Fruit fly (Drosophila melanogaster): ENCODE data around the gene CG11786.

The CG11786 gene

DNA sequence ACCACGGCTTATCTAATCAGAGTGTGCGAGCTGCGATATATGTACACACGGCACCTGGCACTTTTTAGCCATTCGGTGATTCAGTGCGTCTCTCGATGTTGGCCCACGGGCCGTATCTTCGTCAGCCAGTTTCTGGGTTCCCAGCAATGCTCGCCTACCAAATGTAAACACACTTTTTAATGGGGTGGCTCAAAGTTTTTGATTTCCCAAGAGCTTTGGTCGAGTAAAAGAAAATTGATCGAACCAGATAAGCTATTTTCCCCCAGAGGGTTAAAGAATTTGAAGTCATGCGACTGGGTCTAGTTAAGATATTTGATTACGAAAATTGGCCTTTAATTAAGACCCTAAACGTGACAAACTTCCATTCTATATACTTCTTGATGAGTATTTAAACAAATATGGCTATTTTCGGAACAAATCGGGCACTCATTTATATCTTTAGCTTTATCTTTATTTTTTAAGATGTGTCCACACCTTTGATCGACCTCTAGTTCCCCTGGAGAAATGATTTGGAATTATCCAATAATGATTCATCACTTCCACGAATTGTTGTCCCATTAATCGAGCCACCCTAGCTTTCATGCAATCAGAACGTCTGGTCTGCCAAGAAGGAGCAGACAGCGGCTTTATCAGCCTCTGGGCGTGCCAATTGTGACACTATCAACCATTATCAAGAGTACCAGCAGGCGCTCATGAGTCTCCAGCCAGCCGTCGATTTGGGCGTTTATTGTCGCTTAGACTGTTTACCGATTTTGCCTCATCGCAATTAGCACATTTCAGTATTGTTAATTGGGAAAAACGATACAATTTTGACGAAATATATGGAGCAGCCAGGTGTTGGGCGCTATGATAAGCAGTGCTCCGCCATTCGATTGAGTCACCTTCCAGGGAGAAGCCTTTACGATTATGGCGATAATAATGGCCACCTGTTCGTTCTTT, 18.6 kb upstream of the CG11786 start (continued):
- TF ChIP-seq Pdp1 (GFP tag; optimal IDR thresholded peaks at IDR 0.05) (peak in 1 of 2 experiments; percentile 8), CG18599 (GFP tag; optimal IDR thresholded peaks at IDR 0.05) (no peak), CG2889 (GFP tag; IDR thresholded peaks at IDR 0.05) (no peak), gro (GFP tag; optimal IDR thresholded peaks at IDR 0.05) (no peak), Ada2b (GFP tag; IDR thresholded peaks at IDR 0.05) (no peak), NfI (GFP tag; optimal IDR thresholded peaks at IDR 0.05) (no peak), bsh (GFP tag; optimal IDR thresholded peaks at IDR 0.05) (no peak), D19A (tag; optimal IDR thresholded peaks at IDR 0.05) (no peak), CG12155 (GFP tag; optimal IDR thresholded peaks at IDR 0.05) (peak; percentile 28), sens-2 (GFP tag; IDR thresholded peaks at IDR 0.05) (no peak), CG11247 (GFP tag; IDR thresholded peaks at IDR 0.05) (no peak), hb (GFP tag; IDR thresholded peaks at IDR 0.05; ENCODE audit: partially characterized antibody) (no peak), CG32532 (GFP tag; IDR thresholded peaks at IDR 0.05) (no peak), CG12769 (tag; optimal IDR thresholded peaks at IDR 0.05) (no peak), CG31365 (tag; optimal IDR thresholded peaks at IDR 0.05) (no peak), emc (GFP tag; optimal IDR thresholded peaks at IDR 0.05) (no peak), crc (GFP tag; optimal IDR thresholded peaks at IDR 0.05) (no peak), sob (GFP tag; IDR thresholded peaks at IDR 0.05) (peak; percentile 26; the same call in 1 of the 2 replicates), CG6854 (GFP tag; optimal IDR thresholded peaks at IDR 0.05) (peak; percentile 4), dm (GFP tag; optimal IDR thresholded peaks at IDR 0.05) (no peak), CG17829 (tag; optimal IDR thresholded peaks at IDR 0.05) (peak; percentile 4), ATbp (GFP tag; optimal IDR thresholded peaks at IDR 0.05) (no peak), B-H2 (GFP tag; optimal IDR thresholded peaks at IDR 0.05) (peak; percentile 29), CG6654 (GFP tag; optimal IDR thresholded peaks at IDR 0.05) (no peak), dpn (GFP tag; optimal IDR thresholded peaks at IDR 0.05) (peak in 1 of 2 experiments; percentile 45), Hmx (GFP tag; optimal IDR thresholded peaks at IDR 0.05) (no peak), hbn (GFP tag; IDR thresholded peaks at IDR 0.05; ENCODE audit: partially characterized antibody) (no peak), zf30C (GFP tag; optimal IDR thresholded peaks at IDR 0.05) (no peak), CG3838 (GFP tag; optimal IDR thresholded peaks at IDR 0.05) (no peak), dan (GFP tag; IDR thresholded peaks at IDR 0.05) (no peak), Dip2 (GFP tag; IDR thresholded peaks at IDR 0.05) (no peak), Scr (GFP tag; IDR thresholded peaks at IDR 0.05; ENCODE audit: partially characterized antibody) (no peak), oc (tag; optimal IDR thresholded peaks at IDR 0.05) (no peak), CG15514 (GFP tag; optimal IDR thresholded peaks at IDR 0.05) (peak; percentile 14), tx (GFP tag; optimal IDR thresholded peaks at IDR 0.05) (no peak), CG13424 (tag; optimal IDR thresholded peaks at IDR 0.05) (peak; percentile 59), ind (GFP tag; optimal IDR thresholded peaks at IDR 0.05) (no peak), jigr1 (GFP tag; IDR thresholded peaks at IDR 0.05) (no peak), CoRest (tag; optimal IDR thresholded peaks at IDR 0.05) (no peak), D (optimal IDR thresholded peaks at IDR 0.05) (no peak), D (GFP tag; optimal IDR thresholded peaks at IDR 0.05) (no peak), CG18011 (GFP tag; optimal IDR thresholded peaks at IDR 0.05) (peak; percentile 12), ssp (GFP tag; IDR thresholded peaks at IDR 0.05) (no peak), dimm (GFP tag; IDR thresholded peaks at IDR 0.05) (no peak), Hr78 (GFP tag; optimal IDR thresholded peaks at IDR 0.05) (no peak), CG1602 (GFP tag; optimal IDR thresholded peaks at IDR 0.05) (no peak), Mrtf (GFP tag; IDR thresholded peaks at IDR 0.05) (no peak), Aef1 (GFP tag; IDR thresholded peaks at IDR 0.05) (no peak), CG11504 (tag; optimal IDR thresholded peaks at IDR 0.05) (no peak)

Measured in whole organism, embryonic.